Worm (Caenorhabditis elegans): ENCODE results near the gene Y43F8A.2.
A peak's percentile ranks its signal among the peaks of the same experiment; 100 is the strongest.

Y43F8A.2 gene

ce11 chrV:19391242-19391641 is 19.9 kb downstream of the Y43F8A.2 start (continued):
- TF ChIP-seq nhr-85 (tag) (no peak), xbp-1 (tag; optimal IDR thresholded peaks at IDR 0.05) (no peak), lin-15B (tag; optimal IDR thresholded peaks at IDR 0.05) (no peak), elt-3 (tag; optimal IDR thresholded peaks at IDR 0.05) (no peak), ceh-82 (tag; optimal IDR thresholded peaks at IDR 0.05) (peak in 2 of 3 experiments; percentile 9 to 15), nhr-90 (tag; optimal IDR thresholded peaks at IDR 0.05; ENCODE audit: poor library complexity) (no peak), fkh-10 (GFP tag; optimal IDR thresholded peaks at IDR 0.05) (no peak), F16B12.6 (tag; optimal IDR thresholded peaks at IDR 0.05) (no peak), snu-23 (GFP tag; optimal IDR thresholded peaks at IDR 0.05) (peak; percentile 15), Y116A8C.19 (tag; optimal IDR thresholded peaks at IDR 0.05; ENCODE audit: borderline replicate concordance) (no peak), fkh-4 (tag; optimal IDR thresholded peaks at IDR 0.05; ENCODE audit: borderline replicate concordance) (no peak), elt-2 (tag; optimal IDR thresholded peaks at IDR 0.05) (no peak), tlp-1 (tag; optimal IDR thresholded peaks at IDR 0.05) (no peak), unc-30 (tag; optimal IDR thresholded peaks at IDR 0.05) (no peak), fkh-8 (tag; optimal IDR thresholded peaks at IDR 0.05) (peak; percentile 29)

ce11 chrV:19394750-19395149 is 23.4 kb downstream of the Y43F8A.2 start, which contains the start of gene C25F9.8:
Gene C25F9.8, plus strand, starts transcription at chrV:19395050.
- no peak for TF ChIP-seq ces-1 (GFP tag; optimal IDR thresholded peaks at IDR 0.05)
- TF ChIP-seq efl-1 (optimal IDR thresholded peaks at IDR 0.05) = no peak
- peak in 1 of 2 experiments; percentile 62 for TF ChIP-seq efl-1 (GFP tag; optimal IDR thresholded peaks at IDR 0.05 in 1 of 2)

ce11 chrV:19396576-19397313 is 25.4 kb downstream of the Y43F8A.2 start:
- TF ChIP-seq egl-13 (tag; optimal IDR thresholded peaks at IDR 0.05) = no peak
- TF ChIP-seq efl-1 (optimal IDR thresholded peaks at IDR 0.05) = no peak
- peak in 1 of 2 experiments; percentile 52 for TF ChIP-seq efl-1 (GFP tag; optimal IDR thresholded peaks at IDR 0.05 in 1 of 2)
- TF ChIP-seq nhr-85 (tag) = peak; percentile 42

ce11 chrV:19398396-19398795 is 27.0 kb downstream of the Y43F8A.2 start:
- TF ChIP-seq nhr-12 (tag; optimal IDR thresholded peaks at IDR 0.05) = no peak
- TF ChIP-seq nhr-47 (tag; optimal IDR thresholded peaks at IDR 0.05) = no peak
- no peak for TF ChIP-seq nhr-28 (tag; optimal IDR thresholded peaks at IDR 0.05)
- no peak for TF ChIP-seq nhr-84 (tag; optimal IDR thresholded peaks at IDR 0.05)
- no peak for TF ChIP-seq nhr-85 (tag)
- no peak for TF ChIP-seq nhr-237 (tag; optimal IDR thresholded peaks at IDR 0.05)
- TF ChIP-seq ceh-8 (GFP tag; optimal IDR thresholded peaks at IDR 0.05) = no peak
- no peak for TF ChIP-seq ets-5 (GFP tag; IDR thresholded peaks at IDR 0.05)

ce11 chrV:19398882-19399281 is 27.5 kb downstream of the Y43F8A.2 start, which contains the start of gene C25F9.13:
Gene C25F9.13, minus strand, starts transcription at chrV:19398982.
- TF ChIP-seq egl-13 (tag; optimal IDR thresholded peaks at IDR 0.05) (no peak), xbp-1 (tag; optimal IDR thresholded peaks at IDR 0.05) (no peak), ztf-11 (tag; optimal IDR thresholded peaks at IDR 0.05) (no peak), dsc-1 (tag; optimal IDR thresholded peaks at IDR 0.05) (no peak), F16B12.6 (tag; optimal IDR thresholded peaks at IDR 0.05) (no peak), tbx-2 (tag; optimal IDR thresholded peaks at IDR 0.05) (no peak), ets-5 (GFP tag; IDR thresholded peaks at IDR 0.05) (no peak), hpl-2 (GFP tag; optimal IDR thresholded peaks at IDR 0.05) (no peak), nhr-19 (GFP tag; conservative IDR thresholded peaks at IDR 0.05) (no peak), fkh-4 (tag; optimal IDR thresholded peaks at IDR 0.05; ENCODE audit: borderline replicate concordance) (no peak)

- TF ChIP-seq sox-4 (tag; optimal IDR thresholded peaks at IDR 0.05) (no peak), lin-39 (tag; optimal IDR thresholded peaks at IDR 0.05) (no peak), ceh-88 (GFP tag; IDR thresholded peaks at IDR 0.05) (no peak), lin-15B (tag; optimal IDR thresholded peaks at IDR 0.05) (no peak), dpl-1 (GFP tag; optimal IDR thresholded peaks at IDR 0.05) (no peak)
These were observed 29.3 kb downstream of the Y43F8A.2 start, which contains the start of gene srw-86 for ce11 chrV:19400619-19401018. Gene srw-86, minus strand, starts transcription at chrV:19400719.

Measured in whole organism, L1 larva.